Fruit fly (Drosophila melanogaster): ENCODE measurements around the gene Klp3A.

dm6 chrX:2645593-2645992, 41.7 kb upstream of the Klp3A start:
- TF ChIP-seq CG6272 (GFP tag; IDR thresholded peaks at IDR 0.05): no peak
- no peak for TF ChIP-seq CG10431 (GFP tag; optimal IDR thresholded peaks at IDR 0.05)
- TF ChIP-seq CG9727 (GFP tag; optimal IDR thresholded peaks at IDR 0.05): no peak
- no peak for TF ChIP-seq CG7357 (GFP tag; IDR thresholded peaks at IDR 0.05)
- no peak for TF ChIP-seq pan (optimal IDR thresholded peaks at IDR 0.05)
- TF ChIP-seq pan (GFP tag; optimal IDR thresholded peaks at IDR 0.05 in 1 of 2, IDR thresholded peaks at IDR 0.05 in 1 of 2): no peak
- no peak for TF ChIP-seq CG9437 (GFP tag; optimal IDR thresholded peaks at IDR 0.05)
- no peak for TF ChIP-seq knrl (GFP tag; IDR thresholded peaks at IDR 0.05; ENCODE audit: partially characterized antibody)
- TF ChIP-seq psq (GFP tag; optimal IDR thresholded peaks at IDR 0.05): no peak

Data from whole organism, embryonic.